Fruit fly (Drosophila melanogaster) whole organism, pupa: ENCODE results near the gene ppk23.

Source experiments
- CG10348 ChIP-seq: fragments of 200-800 bp; sonication (Bioruptor generic); IDR thresholded peaks from 2 replicates; pipeline ENCODE4 v1.3.6; 2022; ENCODE audit warnings: missing biosample characterization, missing genetic modification characterization
- CG13204 ChIP-seq: fragments of 200-800 bp; sonication (Bioruptor generic); optimal IDR thresholded peaks from 2 replicates; lab custom pipeline; 2018; ENCODE audit warnings: missing biosample characterization, mild to moderate bottlenecking, missing genetic modification characterization, moderate library complexity
- CG15710 ChIP-seq: fragments of 200-800 bp; sonication (Bioruptor generic); optimal IDR thresholded peaks from 2 replicates; lab custom pipeline; 2018; ENCODE audit warnings: missing biosample characterization, mild to moderate bottlenecking, missing genetic modification characterization, moderate library complexity
- CG32121 ChIP-seq: fragments of 200-800 bp; sonication (Bioruptor generic); IDR thresholded peaks from 2 replicates; pipeline ENCODE4 v1.3.6; 2022; ENCODE audit warnings: missing biosample characterization, missing genetic modification characterization
- CG34367 ChIP-seq: fragments of 200-800 bp; sonication (Bioruptor generic); optimal IDR thresholded peaks from 2 replicates; lab custom pipeline; 2018; ENCODE audit warnings: missing biosample characterization, mild to moderate bottlenecking, missing genetic modification characterization
- CG4496 ChIP-seq: fragments of 200-800 bp; sonication (Bioruptor generic); IDR thresholded peaks from 3 replicates; pipeline ENCODE4 v1.3.6; 2022; ENCODE audit warnings: missing biosample characterization, missing genetic modification characterization
- CG8159 ChIP-seq: fragments of 200-800 bp; sonication (Bioruptor generic); optimal IDR thresholded peaks from 3 replicates; lab custom pipeline; 2018; ENCODE audit warnings: missing biosample characterization, mild to moderate bottlenecking, missing genetic modification characterization, moderate library complexity
- CG9948 ChIP-seq: fragments of 200-800 bp; sonication (Bioruptor generic); optimal IDR thresholded peaks from 2 replicates; lab custom pipeline; 2018; ENCODE audit warnings: missing biosample characterization, mild to moderate bottlenecking, missing genetic modification characterization, moderate library complexity
- EcR ChIP-seq: fragments of 200-800 bp; sonication (Bioruptor generic); optimal IDR thresholded peaks from 3 replicates; lab custom pipeline; 2019; ENCODE audit warnings: missing biosample characterization, missing genetic modification characterization, mild to moderate bottlenecking, moderate library complexity, missing genetic modification reagents
- Pif1B ChIP-seq: fragments of 200-800 bp; sonication (Bioruptor generic); optimal IDR thresholded peaks from 3 replicates; lab custom pipeline; 2016; ENCODE audit warnings: missing biosample characterization, missing genetic modification characterization
- Snoo ChIP-seq: fragments of 200-800 bp; sonication (Bioruptor generic); optimal IDR thresholded peaks from 3 replicates; lab custom pipeline; 2017; ENCODE audit warnings: missing biosample characterization, mild to moderate bottlenecking, missing genetic modification characterization, inconsistent platforms
- fd96Ca ChIP-seq: fragments of 200-800 bp; sonication (Bioruptor generic); IDR thresholded peaks from 3 replicates; pipeline ENCODE4 v1.3.6; 2022; ENCODE audit warnings: missing biosample characterization, missing genetic modification characterization

DNA sequence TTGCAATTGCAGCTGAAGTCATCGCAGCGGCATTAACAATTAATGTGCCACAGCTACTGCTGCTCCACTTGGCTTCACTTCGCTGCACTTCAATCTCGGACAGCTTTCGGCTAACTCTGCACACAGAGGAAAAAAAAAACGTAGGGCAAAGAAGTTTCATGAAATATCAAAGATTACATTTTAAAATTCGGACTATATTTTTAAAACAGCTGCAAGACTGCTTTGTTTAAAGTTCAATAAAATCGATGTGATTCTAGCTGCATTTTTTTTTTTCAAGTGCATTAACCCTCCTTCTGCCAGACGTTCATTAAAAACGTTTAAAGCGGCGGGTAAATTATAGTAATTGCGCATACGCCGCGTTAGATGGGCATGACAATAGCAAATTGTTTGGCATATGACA lies 24.6 kb downstream of the ppk23 start:
- TF ChIP-seq CG13204 (GFP tag; lab: Kevin White, UChicago) (no peak), CG15710 (tag; lab: Kevin White, UChicago) (no peak), CG4496 (GFP tag; lab: Robert Waterston, UW) (peak; percentile 71; the same call in 2 of the 3 replicates), CG34367 (tag; lab: Kevin White, UChicago) (no peak), CG10348 (GFP tag; lab: Robert Waterston, UW) (no peak), fd96Ca (GFP tag; lab: Robert Waterston, UW) (0 out of 3 replicates have a peak, but pooled peaks have one; percentile 35), Pif1B (GFP tag; lab: Kevin White, UChicago) (no peak), CG8159 (tag; lab: Kevin White, UChicago) (no peak), CG32121 (GFP tag; lab: Robert Waterston, UW) (0 out of 2 replicates have a peak, but pooled peaks have one; percentile 11), CG9948 (no peak), Snoo (tag; lab: Kevin White, UChicago) (no peak), EcR (GFP tag; lab: Kevin White, UChicago) (no peak)
